Worm (Caenorhabditis elegans): ENCODE results near the gene lgc-33.

The lgc-33 gene

ce11 chrIV:854357-855269, 9.3 kb downstream of the lgc-33 start, which contains the start of the genes lem-4 and Y55F3BR.11 (continued):
- TF ChIP-seq nhr-20 (tag; optimal IDR thresholded peaks at IDR 0.05) (peak; percentile 62), pax-3 (tag; optimal IDR thresholded peaks at IDR 0.05) (peak; percentile 15), mab-9 (GFP tag; IDR thresholded peaks at IDR 0.05) (0 out of 2 replicates have a peak, but pooled peaks have one; percentile 23), nhr-76 (tag; optimal IDR thresholded peaks at IDR 0.05) (no peak), nhr-11 (tag; optimal IDR thresholded peaks at IDR 0.05) (peak; percentile 5), unc-98 (GFP tag; IDR thresholded peaks at IDR 0.05) (no peak), pag-3 (tag; optimal IDR thresholded peaks at IDR 0.05; ENCODE audit: borderline replicate concordance, insufficient read depth) (no peak), ceh-82 (tag; optimal IDR thresholded peaks at IDR 0.05) (peak; percentile 30 to 66 (median 48)), F16B12.6 (tag; optimal IDR thresholded peaks at IDR 0.05) (peak; percentile 9), ceh-90 (tag; optimal IDR thresholded peaks at IDR 0.05) (peak; percentile 18), lin-35 (GFP tag; optimal IDR thresholded peaks at IDR 0.05) (peak; percentile 93 to 97), hpl-2 (GFP tag; optimal IDR thresholded peaks at IDR 0.05) (no peak), efl-1 (optimal IDR thresholded peaks at IDR 0.05) (peak; percentile 79 to 96), efl-1 (GFP tag; optimal IDR thresholded peaks at IDR 0.05 in 1 of 2) (peak; percentile 96 to 99), ces-1 (GFP tag; optimal IDR thresholded peaks at IDR 0.05) (no peak)

DNA sequence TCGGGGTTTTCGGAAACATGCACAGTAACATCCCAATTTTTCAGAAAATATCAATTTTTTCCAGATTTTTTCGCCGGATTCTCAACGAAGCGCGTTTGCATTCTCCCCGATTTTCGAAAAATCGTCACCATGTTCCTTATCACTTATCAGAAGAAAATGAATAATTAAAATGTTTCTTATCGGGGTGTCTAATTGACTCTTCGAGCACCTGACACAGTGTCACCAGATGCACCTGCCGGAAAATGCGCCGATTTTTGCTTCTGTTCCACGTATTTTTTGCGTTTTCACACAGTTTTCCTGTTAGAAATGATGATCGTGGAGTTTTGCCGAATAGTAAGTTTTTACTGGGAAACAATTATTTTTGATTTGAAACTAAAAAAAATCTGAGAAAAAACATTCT, 10.2 kb downstream of the lgc-33 start:
- TF ChIP-seq zip-4 (GFP tag; optimal IDR thresholded peaks at IDR 0.05): no peak
- no peak for TF ChIP-seq nhr-84 (tag; optimal IDR thresholded peaks at IDR 0.05)
- no peak for TF ChIP-seq efl-1 (optimal IDR thresholded peaks at IDR 0.05)
- peak in 1 of 2 experiments; percentile 85 for TF ChIP-seq efl-1 (GFP tag; optimal IDR thresholded peaks at IDR 0.05 in 1 of 2)
- TF ChIP-seq elt-2 (tag; optimal IDR thresholded peaks at IDR 0.05): peak; percentile 21
- no peak for TF ChIP-seq dsc-1 (tag; optimal IDR thresholded peaks at IDR 0.05)
- TF ChIP-seq lin-35 (GFP tag; optimal IDR thresholded peaks at IDR 0.05): peak in 1 of 2 experiments; percentile 10
- TF ChIP-seq lin-15B (tag; optimal IDR thresholded peaks at IDR 0.05): no peak
- TF ChIP-seq aly-2 (tag; optimal IDR thresholded peaks at IDR 0.05): no peak
- no peak for TF ChIP-seq mef-2 (tag; optimal IDR thresholded peaks at IDR 0.05)
- TF ChIP-seq vab-15 (tag; optimal IDR thresholded peaks at IDR 0.05): no peak
- no peak for TF ChIP-seq nhr-12 (tag; optimal IDR thresholded peaks at IDR 0.05)
- no peak for TF ChIP-seq xbp-1 (tag; optimal IDR thresholded peaks at IDR 0.05)
- no peak for TF ChIP-seq isw-1 (GFP tag; IDR thresholded peaks at IDR 0.05)
- no peak for TF ChIP-seq snu-23 (GFP tag; optimal IDR thresholded peaks at IDR 0.05)
- TF ChIP-seq mep-1 (tag; optimal IDR thresholded peaks at IDR 0.05): no peak
- TF ChIP-seq nhr-76 (tag; optimal IDR thresholded peaks at IDR 0.05): no peak
- TF ChIP-seq grh-1 (GFP tag; IDR thresholded peaks at IDR 0.05): no peak
- no peak for TF ChIP-seq C16A3.4 (tag; optimal IDR thresholded peaks at IDR 0.05)
- no peak for TF ChIP-seq skn-1 (tag; optimal IDR thresholded peaks at IDR 0.05)

DNA sequence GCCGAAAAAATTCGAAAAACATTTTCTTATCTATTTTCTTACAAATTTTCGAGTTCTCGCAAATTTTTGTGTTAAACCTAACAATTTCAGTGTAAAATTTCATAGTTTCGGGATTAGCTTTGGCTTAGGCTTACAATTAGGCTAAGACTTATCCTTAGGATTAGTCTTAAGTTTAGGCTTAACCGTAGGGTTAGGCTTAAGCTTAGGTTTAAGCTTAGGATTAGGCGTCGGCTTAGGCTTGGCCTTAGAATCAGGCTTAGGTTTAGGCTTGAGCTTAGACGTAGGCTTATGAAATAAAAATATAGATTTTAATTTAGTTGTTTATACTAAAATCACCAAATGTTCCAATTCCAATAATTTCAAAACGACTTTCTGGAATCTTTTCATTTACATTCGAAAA, 10.7 kb downstream of the lgc-33 start:
- TF ChIP-seq nhr-77 (tag; optimal IDR thresholded peaks at IDR 0.05): no peak
- no peak for TF ChIP-seq nhr-84 (tag; optimal IDR thresholded peaks at IDR 0.05)
- no peak for TF ChIP-seq ztf-11 (tag; optimal IDR thresholded peaks at IDR 0.05)
- no peak for TF ChIP-seq nhr-47 (tag; optimal IDR thresholded peaks at IDR 0.05)
- TF ChIP-seq lin-14 (GFP tag; optimal IDR thresholded peaks at IDR 0.05): no peak
- TF ChIP-seq hlh-4 (tag; optimal IDR thresholded peaks at IDR 0.05): no peak
- TF ChIP-seq alr-1 (tag; optimal IDR thresholded peaks at IDR 0.05; ENCODE audit: borderline replicate concordance): no peak
- no peak for TF ChIP-seq unc-98 (GFP tag; IDR thresholded peaks at IDR 0.05)
- no peak for TF ChIP-seq aly-2 (tag; optimal IDR thresholded peaks at IDR 0.05)
- no peak for TF ChIP-seq blmp-1 (tag; optimal IDR thresholded peaks at IDR 0.05)

All from whole organism, L1 larva.